Worm (Caenorhabditis elegans): Measurements from ENCODE around the gene C25H3.3.

C25H3.3 gene

ce11 chrII:5661735-5662177 is 32.2 kb upstream of the C25H3.3 start (continued):
- TF ChIP-seq ztf-11 (tag; optimal IDR thresholded peaks at IDR 0.05) (peak; percentile 51), ZK546.5 (tag; optimal IDR thresholded peaks at IDR 0.05) (no peak), elt-3 (tag; optimal IDR thresholded peaks at IDR 0.05) (peak in 1 of 3 experiments; percentile 82), nfya-1 (tag; optimal IDR thresholded peaks at IDR 0.05; ENCODE audit: insufficient read depth) (peak; percentile 99), nhr-25 (tag; optimal IDR thresholded peaks at IDR 0.05) (peak; percentile 94), sea-2 (GFP tag; optimal IDR thresholded peaks at IDR 0.05) (peak; percentile 46), unc-62 (GFP tag; optimal IDR thresholded peaks at IDR 0.05) (peak; percentile 82), nhr-77 (tag; optimal IDR thresholded peaks at IDR 0.05) (no peak), nhr-237 (tag; optimal IDR thresholded peaks at IDR 0.05) (no peak), nhr-43 (tag; optimal IDR thresholded peaks at IDR 0.05; ENCODE audit: poor library complexity, severe bottlenecking) (peak; percentile 75), jun-1 (tag; optimal IDR thresholded peaks at IDR 0.05) (peak; percentile 55), nhr-23 (tag; optimal IDR thresholded peaks at IDR 0.05) (peak; percentile 64), hmg-11 (tag; optimal IDR thresholded peaks at IDR 0.05) (peak; percentile 89)

DNA sequence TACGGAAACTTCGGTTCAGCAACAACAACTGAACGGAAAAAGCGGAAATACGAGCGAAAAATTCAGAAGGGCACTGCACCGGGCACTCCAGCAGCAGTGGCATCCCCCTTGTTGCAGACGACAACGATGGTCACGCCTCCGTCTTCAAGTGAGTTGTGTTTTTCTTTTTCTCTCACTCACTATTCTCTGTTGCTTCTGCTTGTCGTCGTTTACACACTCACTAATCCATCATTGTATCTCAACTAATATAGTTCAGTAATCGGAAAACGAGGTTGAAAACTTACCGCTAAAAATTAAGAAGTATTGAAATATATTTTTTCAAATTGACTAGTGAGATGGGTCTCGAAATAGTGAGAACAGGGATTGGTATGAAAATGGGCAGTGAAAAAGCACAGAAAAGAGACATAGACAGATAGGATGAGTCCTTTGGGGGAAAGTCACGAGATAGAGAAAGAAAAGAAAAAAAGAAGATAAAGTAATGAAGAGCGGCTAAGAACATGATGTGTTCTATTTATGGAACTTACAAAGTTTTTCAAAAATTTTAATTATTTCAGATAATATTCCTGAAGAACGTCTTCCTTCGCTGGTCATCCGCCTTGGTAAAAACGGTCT is 30.7 kb upstream of the C25H3.3 start:
- TF ChIP-seq elt-2 (tag; optimal IDR thresholded peaks at IDR 0.05) (no peak), nhr-43 (tag; optimal IDR thresholded peaks at IDR 0.05; ENCODE audit: poor library complexity, severe bottlenecking) (no peak), nhr-28 (tag; optimal IDR thresholded peaks at IDR 0.05) (no peak), hmg-11 (tag; optimal IDR thresholded peaks at IDR 0.05) (peak; percentile 26), daf-12 (tag; optimal IDR thresholded peaks at IDR 0.05) (no peak), fkh-2 (tag; optimal IDR thresholded peaks at IDR 0.05) (no peak), nfya-1 (tag; optimal IDR thresholded peaks at IDR 0.05; ENCODE audit: insufficient read depth) (peak; percentile 59)

DNA sequence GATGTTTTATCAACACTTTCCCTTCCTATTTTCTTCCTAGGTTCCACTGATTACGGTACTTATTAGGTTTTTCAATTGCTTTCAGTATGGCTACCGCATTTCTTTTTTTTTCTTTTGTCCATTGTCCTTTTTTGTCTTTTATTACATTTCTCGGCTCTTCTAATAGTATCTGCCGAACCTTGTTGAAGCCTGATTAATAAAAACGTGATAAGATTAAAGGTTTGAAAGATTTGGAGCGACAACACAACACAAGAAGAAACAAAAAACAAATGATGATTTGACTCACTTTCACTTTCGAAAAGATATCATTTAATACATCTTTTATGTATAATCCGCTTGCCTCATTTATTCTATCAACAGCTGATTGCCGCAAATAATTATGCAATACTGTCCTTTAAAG is 29.0 kb upstream of the C25H3.3 start, which contains the start of gene C25H3.15:
Gene C25H3.15 (plus strand): TSS at position 301 of the 400 bp plus-strand sequence.
- TF ChIP-seq nhr-23 (tag; optimal IDR thresholded peaks at IDR 0.05) (peak; percentile 15), nhr-12 (tag; optimal IDR thresholded peaks at IDR 0.05) (no peak)

- TF ChIP-seq ztf-4 (tag; optimal IDR thresholded peaks at IDR 0.05) (no peak), ZK546.5 (tag; optimal IDR thresholded peaks at IDR 0.05) (no peak), mml-1 (tag; optimal IDR thresholded peaks at IDR 0.05) (no peak), egl-5 (tag; optimal IDR thresholded peaks at IDR 0.05) (no peak), nhr-11 (tag; optimal IDR thresholded peaks at IDR 0.05) (no peak), lin-39 (tag; optimal IDR thresholded peaks at IDR 0.05) (no peak), pqm-1 (tag; optimal IDR thresholded peaks at IDR 0.05) (no peak), egl-27 (tag; optimal IDR thresholded peaks at IDR 0.05) (no peak), eor-1 (tag; optimal IDR thresholded peaks at IDR 0.05) (no peak), R02D3.7 (tag; optimal IDR thresholded peaks at IDR 0.05) (no peak), ceh-9 (tag; optimal IDR thresholded peaks at IDR 0.05) (no peak), pha-4 (tag; optimal IDR thresholded peaks at IDR 0.05) (no peak), hmg-11 (tag; optimal IDR thresholded peaks at IDR 0.05) (no peak), sea-2 (GFP tag; optimal IDR thresholded peaks at IDR 0.05) (no peak), nhr-237 (tag; optimal IDR thresholded peaks at IDR 0.05) (no peak), nhr-12 (tag; optimal IDR thresholded peaks at IDR 0.05) (no peak), aly-2 (tag; optimal IDR thresholded peaks at IDR 0.05) (no peak)
Measured at ce11 chrII:5665991-5666390, 28.0 kb upstream of the C25H3.3 start, which contains the start of gene C25H3.16. Gene C25H3.16, plus strand, starts transcription at chrII:5666291.

- TF ChIP-seq elt-2 (tag; optimal IDR thresholded peaks at IDR 0.05) (no peak), nhr-28 (tag; optimal IDR thresholded peaks at IDR 0.05) (no peak), nhr-76 (tag; optimal IDR thresholded peaks at IDR 0.05) (no peak), elt-1 (tag; optimal IDR thresholded peaks at IDR 0.05) (no peak), lin-15B (tag; optimal IDR thresholded peaks at IDR 0.05) (no peak), nhr-25 (tag; optimal IDR thresholded peaks at IDR 0.05) (no peak), ztf-11 (tag; optimal IDR thresholded peaks at IDR 0.05) (no peak), nhr-43 (tag; optimal IDR thresholded peaks at IDR 0.05; ENCODE audit: poor library complexity, severe bottlenecking) (no peak), ceh-9 (tag; optimal IDR thresholded peaks at IDR 0.05) (no peak), nhr-77 (tag; optimal IDR thresholded peaks at IDR 0.05) (no peak), sea-2 (GFP tag; optimal IDR thresholded peaks at IDR 0.05) (no peak), nfya-1 (tag; optimal IDR thresholded peaks at IDR 0.05; ENCODE audit: insufficient read depth) (no peak), nhr-67 (tag; optimal IDR thresholded peaks at IDR 0.05) (no peak), aly-2 (tag; optimal IDR thresholded peaks at IDR 0.05) (no peak), egl-27 (tag; optimal IDR thresholded peaks at IDR 0.05) (no peak), ceh-82 (tag; optimal IDR thresholded peaks at IDR 0.05) (no peak), unc-62 (GFP tag; optimal IDR thresholded peaks at IDR 0.05) (no peak), hmg-11 (tag; optimal IDR thresholded peaks at IDR 0.05) (no peak)
Measured at ce11 chrII:5667540-5667939, 26.5 kb upstream of the C25H3.3 start.
